Worm (Caenorhabditis elegans) whole organism, young adult: Measurements from ENCODE around the gene F25G6.1.

Experiments used
- F37B4.10 ChIP-seq: fragments of 200-800 bp; sonication (Bioruptor generic); IDR thresholded peaks from 2 replicates; pipeline ENCODE4 v1.3.6; 2022; ENCODE audit warnings: missing genetic modification characterization, missing compliant biosample characterization
- ama-1 ChIP-seq, 3 experiments: fragments of 150-350 bp in 1 of 3; sonication (generic microtip) in 2 of 3; optimal IDR thresholded peaks; 2 replicates each; lab custom pipeline; 2014 to 2018; ENCODE audit warnings: missing biosample characterization in 2 of 3, missing genetic modification characterization in 2 of 3, missing genetic modification reagents in 2 of 3
- aptf-3 ChIP-seq: fragments of 200-800 bp; sonication (Bioruptor generic); IDR thresholded peaks from 2 replicates; pipeline ENCODE4 v1.3.6; 2022; ENCODE audit warnings: missing genetic modification characterization, missing compliant biosample characterization
- die-1 ChIP-seq: sonication (generic microtip); optimal IDR thresholded peaks from 2 replicates; lab custom pipeline; 2016; ENCODE audit warnings: missing genotype, mild to moderate bottlenecking, missing genetic modification characterization, missing compliant biosample characterization
- hrde-1 ChIP-seq: sonication (generic microtip); optimal IDR thresholded peaks from 2 replicates; lab custom pipeline; 2016; ENCODE audit warnings: missing genetic modification characterization, mild to moderate bottlenecking, missing compliant biosample characterization, moderate library complexity, missing genotype, missing genetic modification reagents, borderline replicate concordance
- lir-1 ChIP-seq: fragments of 200-800 bp; sonication (Bioruptor generic); conservative IDR thresholded peaks from 2 replicates; pipeline ENCODE4 v1.3.6; 2022; ENCODE audit warnings: missing genetic modification reagents, missing genetic modification characterization, missing compliant biosample characterization
- nhr-90 ChIP-seq: sonication (generic microtip); optimal IDR thresholded peaks from 2 replicates; lab custom pipeline; 2016; ENCODE audit warnings: missing genotype, mild to moderate bottlenecking, missing genetic modification characterization, missing compliant biosample characterization
- pha-4 ChIP-seq: fragments of 150-350 bp; sonication (generic microtip); optimal IDR thresholded peaks from 2 replicates; lab custom pipeline; 2014; ENCODE audit warnings: missing biosample characterization, missing genetic modification reagents, missing genetic modification characterization
- zim-3 ChIP-seq: sonication (generic microtip); optimal IDR thresholded peaks from 2 replicates; lab custom pipeline; 2017; ENCODE audit warnings: mild to moderate bottlenecking, missing genetic modification characterization, moderate library complexity, missing compliant biosample characterization
- ztf-18 ChIP-seq: sonication (generic microtip); optimal IDR thresholded peaks from 2 replicates; lab custom pipeline; 2016; ENCODE audit warnings: missing genotype, mild to moderate bottlenecking, missing genetic modification characterization, missing compliant biosample characterization
- ztf-25 ChIP-seq: fragments of 200-800 bp; sonication (Bioruptor generic); IDR thresholded peaks from 2 replicates; pipeline ENCODE4 v1.3.6; 2022; ENCODE audit warnings: missing genetic modification reagents, missing genetic modification characterization, missing compliant biosample characterization

DNA sequence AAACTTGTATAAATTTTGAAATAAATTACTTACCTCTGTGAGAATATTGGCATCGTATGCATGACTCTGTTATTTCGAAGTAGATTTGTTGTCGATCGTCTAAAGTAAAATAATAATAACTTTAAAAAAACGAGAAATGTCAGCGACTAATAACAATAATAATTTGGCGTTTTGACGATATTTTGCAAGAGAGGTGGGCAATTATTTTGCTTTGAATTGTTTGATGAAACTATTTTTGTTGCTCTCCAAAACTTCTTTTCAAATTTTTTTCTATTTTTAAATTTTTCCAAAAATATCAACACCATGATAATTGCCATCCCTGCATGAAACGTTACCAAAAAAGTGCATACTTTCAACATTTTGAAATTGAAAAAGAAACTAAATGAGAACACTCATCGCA is 24.3 kb downstream of the F25G6.1 start, which contains the start of gene F41E6.7:
- no peak for TF ChIP-seq pha-4 (tag; lab: Kevin White, UChicago)
- TF ChIP-seq nhr-90 (tag; lab: Kevin White, UChicago) = no peak
- no peak for TF ChIP-seq die-1 (tag; lab: Kevin White, UChicago)
- TF ChIP-seq aptf-3 (GFP tag; lab: Robert Waterston, UW) = no peak
- no peak for TF ChIP-seq lir-1
- TF ChIP-seq ama-1 (optimal IDR thresholded peaks at IDR 0.05; lab: Kevin White, UChicago) = no peak
- TF ChIP-seq ama-1 (GFP tag; optimal IDR thresholded peaks at IDR 0.05; lab: Kevin White, UChicago) = no peak
- no peak for TF ChIP-seq ztf-18 (tag; lab: Kevin White, UChicago)
- no peak for TF ChIP-seq F37B4.10
- TF ChIP-seq hrde-1 = no peak
- no peak for TF ChIP-seq zim-3 (tag; lab: Kevin White, UChicago)
- no peak for TF ChIP-seq ztf-25 (GFP tag; lab: Robert Waterston, UW)
